Worm (Caenorhabditis elegans): ENCODE measurements around the gene lin-25.

Gene lin-25

ce11 chrV:12667397-12667796, 17.7 kb downstream of the lin-25 start:
- no peak for TF ChIP-seq pha-4 (tag; optimal IDR thresholded peaks at IDR 0.05)
- no peak for TF ChIP-seq sea-2 (GFP tag; optimal IDR thresholded peaks at IDR 0.05)
- TF ChIP-seq skn-1 (tag; optimal IDR thresholded peaks at IDR 0.05): no peak
- no peak for TF ChIP-seq tbx-2 (tag; optimal IDR thresholded peaks at IDR 0.05)
- no peak for TF ChIP-seq nhr-25 (tag; optimal IDR thresholded peaks at IDR 0.05)
- no peak for TF ChIP-seq ztf-4 (tag; optimal IDR thresholded peaks at IDR 0.05)
- no peak for TF ChIP-seq ama-1 (optimal IDR thresholded peaks at IDR 0.05)

DNA sequence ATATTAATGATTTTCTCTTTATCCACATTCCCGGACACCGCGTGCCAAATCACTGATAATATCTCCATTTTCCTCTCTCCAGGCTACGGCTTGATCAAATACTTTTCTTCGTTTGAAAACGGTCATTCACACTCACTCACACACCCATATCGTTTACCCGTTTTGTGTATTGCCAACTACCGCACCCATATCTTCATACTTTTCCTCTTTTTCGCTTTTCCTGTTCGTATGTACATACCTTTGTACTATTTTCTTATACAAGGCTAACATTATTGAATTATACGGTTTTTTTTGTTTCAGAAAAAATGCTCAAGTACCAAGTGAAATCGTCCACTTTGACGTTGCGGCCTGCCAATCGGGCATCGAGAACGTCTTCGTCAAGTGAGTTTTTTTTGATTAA, 18.2 kb downstream of the lin-25 start, which contains the start of gene W05B10.4:
Gene W05B10.4, plus strand, starts transcription at position 301 of the 400 bp plus-strand sequence.
- no peak for TF ChIP-seq snpc-4 (tag; optimal IDR thresholded peaks at IDR 0.05)
- no peak for TF ChIP-seq hmg-11 (tag; optimal IDR thresholded peaks at IDR 0.05)
- no peak for TF ChIP-seq ceh-9 (tag; optimal IDR thresholded peaks at IDR 0.05)
- TF ChIP-seq lin-39 (tag; optimal IDR thresholded peaks at IDR 0.05): no peak
- no peak for TF ChIP-seq zag-1 (tag; optimal IDR thresholded peaks at IDR 0.05)
- no peak for TF ChIP-seq nhr-77 (tag; optimal IDR thresholded peaks at IDR 0.05)
- no peak for TF ChIP-seq lsy-12 (tag; optimal IDR thresholded peaks at IDR 0.05)

- no peak for TF ChIP-seq nhr-43 (tag; optimal IDR thresholded peaks at IDR 0.05; ENCODE audit: poor library complexity, severe bottlenecking)
- no peak for TF ChIP-seq fkh-10 (GFP tag; optimal IDR thresholded peaks at IDR 0.05)
- TF ChIP-seq mml-1 (tag; optimal IDR thresholded peaks at IDR 0.05): no peak
- no peak for TF ChIP-seq nhr-28 (tag; optimal IDR thresholded peaks at IDR 0.05)
- no peak for TF ChIP-seq eor-1 (tag; optimal IDR thresholded peaks at IDR 0.05)
- no peak for TF ChIP-seq lin-15B (tag; optimal IDR thresholded peaks at IDR 0.05)
- TF ChIP-seq ztf-4 (tag; optimal IDR thresholded peaks at IDR 0.05): no peak
- no peak for TF ChIP-seq daf-12 (tag; optimal IDR thresholded peaks at IDR 0.05)
- TF ChIP-seq egl-5 (tag; optimal IDR thresholded peaks at IDR 0.05): no peak
- no peak for TF ChIP-seq ama-1 (optimal IDR thresholded peaks at IDR 0.05)
- TF ChIP-seq elt-1 (tag; optimal IDR thresholded peaks at IDR 0.05): no peak
- no peak for TF ChIP-seq ceh-16 (tag; optimal IDR thresholded peaks at IDR 0.05)
- no peak for TF ChIP-seq nhr-11 (tag; optimal IDR thresholded peaks at IDR 0.05)
- no peak for TF ChIP-seq lin-39 (tag; optimal IDR thresholded peaks at IDR 0.05)
- no peak for TF ChIP-seq nhr-76 (tag; optimal IDR thresholded peaks at IDR 0.05)
- TF ChIP-seq ZK546.5 (tag; optimal IDR thresholded peaks at IDR 0.05): no peak
- TF ChIP-seq zag-1 (tag; optimal IDR thresholded peaks at IDR 0.05): no peak
- no peak for TF ChIP-seq snpc-4 (tag; optimal IDR thresholded peaks at IDR 0.05)
- no peak for TF ChIP-seq ceh-82 (tag; optimal IDR thresholded peaks at IDR 0.05)
- TF ChIP-seq unc-39 (tag; optimal IDR thresholded peaks at IDR 0.05): no peak
These were observed 20.9 kb downstream of the lin-25 start, which contains the start of gene srx-116 for ce11 chrV:12670607-12671006. Gene srx-116, plus strand, starts transcription at chrV:12670907.

DNA sequence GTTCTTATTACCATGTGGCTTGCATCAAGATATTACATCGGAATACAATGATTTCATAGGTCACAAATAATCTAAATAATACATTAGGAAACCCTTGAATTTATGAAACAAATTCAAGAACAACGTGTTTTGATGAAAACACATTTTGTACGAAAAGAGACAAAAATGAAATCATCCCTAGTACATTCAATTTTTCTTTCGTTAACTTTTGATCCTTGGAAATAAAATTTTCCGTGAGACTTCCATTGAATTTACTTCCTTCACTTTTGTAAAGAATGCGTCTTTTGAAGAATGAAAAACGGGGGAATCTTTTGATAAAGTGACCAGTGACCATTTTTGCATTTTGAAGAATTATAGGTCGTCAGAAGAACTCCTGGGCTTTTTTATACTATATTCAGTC, 24.0 kb downstream of the lin-25 start:
- TF ChIP-seq nhr-25 (tag; optimal IDR thresholded peaks at IDR 0.05): no peak
- peak; percentile 81 for TF ChIP-seq fkh-10 (GFP tag; optimal IDR thresholded peaks at IDR 0.05)
- TF ChIP-seq elt-1 (tag; optimal IDR thresholded peaks at IDR 0.05): no peak

- no peak for TF ChIP-seq unc-39 (tag; optimal IDR thresholded peaks at IDR 0.05)
- peak; percentile 57 for TF ChIP-seq fkh-10 (GFP tag; optimal IDR thresholded peaks at IDR 0.05)
These were observed 26.6 kb downstream of the lin-25 start for ce11 chrV:12676299-12676698.

DNA sequence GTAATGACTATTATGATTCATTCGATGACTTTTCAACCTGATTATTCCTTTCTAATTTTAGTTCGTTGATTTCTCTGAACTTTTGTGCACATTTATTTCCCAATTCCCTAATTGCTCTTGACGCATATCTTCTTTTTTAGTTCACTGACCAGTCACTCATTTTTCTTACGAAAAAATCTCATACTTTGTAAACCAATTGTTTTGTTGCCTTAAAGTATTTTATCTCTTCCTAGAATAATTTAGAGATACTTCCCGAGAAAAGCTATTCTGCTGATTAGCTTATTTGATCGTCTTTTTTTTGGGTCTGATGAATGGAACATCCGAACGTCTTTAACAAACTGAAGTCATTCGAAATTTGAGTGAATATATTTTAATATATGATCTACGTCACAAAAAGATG, 29.6 kb downstream of the lin-25 start:
- TF ChIP-seq fkh-2 (tag; optimal IDR thresholded peaks at IDR 0.05) (no peak), nhr-237 (tag; optimal IDR thresholded peaks at IDR 0.05) (no peak), nhr-23 (tag; optimal IDR thresholded peaks at IDR 0.05) (no peak), ceh-16 (tag; optimal IDR thresholded peaks at IDR 0.05) (no peak), unc-62 (GFP tag; optimal IDR thresholded peaks at IDR 0.05) (no peak), egl-5 (tag; optimal IDR thresholded peaks at IDR 0.05) (no peak), snpc-4 (tag; optimal IDR thresholded peaks at IDR 0.05) (no peak), ztf-11 (tag; optimal IDR thresholded peaks at IDR 0.05) (no peak), fos-1 (tag; optimal IDR thresholded peaks at IDR 0.05) (no peak), mdl-1 (tag; optimal IDR thresholded peaks at IDR 0.05) (no peak), nhr-11 (tag; optimal IDR thresholded peaks at IDR 0.05) (no peak), elt-2 (tag; optimal IDR thresholded peaks at IDR 0.05) (no peak), sea-2 (GFP tag; optimal IDR thresholded peaks at IDR 0.05) (no peak), nhr-76 (tag; optimal IDR thresholded peaks at IDR 0.05) (no peak), aly-2 (tag; optimal IDR thresholded peaks at IDR 0.05) (no peak), ama-1 (optimal IDR thresholded peaks at IDR 0.05) (no peak), pha-4 (tag; optimal IDR thresholded peaks at IDR 0.05) (no peak), lin-39 (tag; optimal IDR thresholded peaks at IDR 0.05) (no peak)
